Fruit fly (Drosophila melanogaster): ENCODE measurements around the gene CG43672.

DNA sequence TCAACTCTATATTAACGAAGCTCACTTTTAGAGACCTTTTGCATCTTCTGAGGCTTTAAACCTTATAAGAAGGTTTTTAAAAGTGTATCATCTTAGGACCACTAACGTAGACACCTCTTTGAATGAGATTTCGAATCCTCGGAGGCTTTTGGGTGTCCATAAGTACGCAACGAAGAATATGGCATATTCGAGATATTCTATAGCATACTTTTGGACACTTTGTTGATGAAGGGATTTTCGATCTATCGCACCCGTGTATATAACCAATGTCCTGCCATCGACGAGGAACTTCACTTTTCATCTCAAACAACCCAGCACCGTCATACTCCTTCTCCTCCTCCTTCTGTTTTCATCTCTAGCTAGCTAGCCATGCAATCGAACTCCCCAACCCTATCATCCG, 49.6 kb downstream of the CG43672 start:
- TF ChIP-seq CTCF (optimal IDR thresholded peaks at IDR 0.05) (no peak), CG8478 (optimal IDR thresholded peaks at IDR 0.05) (no peak)
